Worm (Caenorhabditis elegans) whole organism, mixed stage, embryonic: Measurements from ENCODE around the gene clec-51.

Source experiments
- M03D4.4 ChIP-seq: sonication (generic microtip); optimal IDR thresholded peaks from 2 replicates; lab custom pipeline; 2017; ENCODE audit warnings: mild to moderate bottlenecking, missing genetic modification characterization, missing compliant biosample characterization
- bed-3 ChIP-seq: fragments of 200-800 bp; sonication (Bioruptor generic); optimal IDR thresholded peaks from 3 replicates; lab custom pipeline; 2018; ENCODE audit warnings: mild to moderate bottlenecking, missing genetic modification characterization, moderate library complexity, missing compliant biosample characterization
- blmp-1 ChIP-seq: fragments of 150-350 bp; optimal IDR thresholded peaks from 2 replicates; lab custom pipeline; 2014; ENCODE audit warnings: missing biosample characterization, missing genetic modification characterization
- ceh-39 ChIP-seq: fragments of 150-350 bp; optimal IDR thresholded peaks from 2 replicates; lab custom pipeline; 2014; ENCODE audit warnings: missing biosample characterization, missing genetic modification characterization
- ceh-83 ChIP-seq: fragments of 200-800 bp; sonication (Bioruptor generic); optimal IDR thresholded peaks from 2 replicates; lab custom pipeline; 2018; ENCODE audit warnings: mild to moderate bottlenecking, missing genetic modification characterization, missing compliant biosample characterization
- ces-1 ChIP-seq: fragments of 150-350 bp; optimal IDR thresholded peaks from 2 replicates; lab custom pipeline; 2014; ENCODE audit warnings: missing biosample characterization, missing genetic modification reagents, missing genetic modification characterization
- cnd-1 ChIP-seq: fragments of 200-800 bp; sonication (Bioruptor generic); optimal IDR thresholded peaks from 2 replicates; lab custom pipeline; 2018; ENCODE audit warnings: mild to moderate bottlenecking, missing genetic modification characterization, missing compliant biosample characterization
- drap-1 ChIP-seq: fragments of 200-800 bp; sonication (Bioruptor generic); optimal IDR thresholded peaks from 3 replicates; lab custom pipeline; 2018; ENCODE audit warnings: mild to moderate bottlenecking, missing genetic modification characterization, missing compliant biosample characterization
- elt-3 ChIP-seq: fragments of 150-350 bp; optimal IDR thresholded peaks from 2 replicates; lab custom pipeline; 2014; ENCODE audit warnings: missing biosample characterization, missing genetic modification characterization
- ham-2 ChIP-seq: fragments of 200-800 bp; sonication (Bioruptor generic); optimal IDR thresholded peaks from 2 replicates; lab custom pipeline; 2018; ENCODE audit warnings: mild to moderate bottlenecking, missing genetic modification characterization, missing compliant biosample characterization
- hlh-1 ChIP-seq: fragments of 150-350 bp; optimal IDR thresholded peaks from 2 replicates; lab custom pipeline; 2014; ENCODE audit warnings: missing biosample characterization, missing genetic modification reagents, missing genetic modification characterization
- lin-13 ChIP-seq: fragments of 150-350 bp; optimal IDR thresholded peaks from 2 replicates; lab custom pipeline; 2014; ENCODE audit warnings: missing biosample characterization, missing genetic modification characterization
- lin-32 ChIP-seq: fragments of 200-800 bp; sonication (Bioruptor generic); optimal IDR thresholded peaks from 2 replicates; lab custom pipeline; 2018; ENCODE audit warnings: mild to moderate bottlenecking, missing genetic modification characterization, missing compliant biosample characterization
- lsy-2 ChIP-seq: fragments of 150-350 bp; optimal IDR thresholded peaks from 2 replicates; lab custom pipeline; 2014; ENCODE audit warnings: missing biosample characterization, missing genetic modification characterization
- mab-5 ChIP-seq: fragments of 150-350 bp; optimal IDR thresholded peaks from 2 replicates; lab custom pipeline; 2014; ENCODE audit warnings: missing biosample characterization, missing genetic modification characterization
- mep-1 ChIP-seq: fragments of 150-350 bp; optimal IDR thresholded peaks from 2 replicates; lab custom pipeline; 2017; ENCODE audit warnings: missing biosample characterization, missing genetic modification reagents, missing genetic modification characterization, inconsistent platforms
- mls-2 ChIP-seq: sonication (generic microtip); optimal IDR thresholded peaks from 2 replicates; lab custom pipeline; 2016; ENCODE audit warnings: mild to moderate bottlenecking, missing genetic modification characterization, moderate library complexity, missing compliant biosample characterization
- nhr-12 ChIP-seq: fragments of 150-350 bp; optimal IDR thresholded peaks from 2 replicates; lab custom pipeline; 2014; ENCODE audit warnings: missing biosample characterization, missing genetic modification characterization
- nhr-237 ChIP-seq: fragments of 150-350 bp; optimal IDR thresholded peaks from 2 replicates; lab custom pipeline; 2014; ENCODE audit warnings: missing biosample characterization, missing genetic modification characterization
- nhr-28 ChIP-seq: fragments of 150-350 bp; optimal IDR thresholded peaks from 2 replicates; lab custom pipeline; 2014; ENCODE audit warnings: missing biosample characterization, missing genetic modification characterization
- nhr-76 ChIP-seq: sonication (generic microtip); optimal IDR thresholded peaks from 2 replicates; lab custom pipeline; 2017; ENCODE audit warnings: missing biosample characterization, missing genetic modification characterization
- pha-4 ChIP-seq: fragments of 150-350 bp; optimal IDR thresholded peaks from 2 replicates; lab custom pipeline; 2018; ENCODE audit warnings: missing biosample characterization, missing genetic modification reagents, missing genetic modification characterization
- snpc-4 ChIP-seq: fragments of 150-350 bp; optimal IDR thresholded peaks from 2 replicates; lab custom pipeline; 2014; ENCODE audit warnings: missing biosample characterization, missing genetic modification characterization
- sptf-1 ChIP-seq: sonication (generic microtip); optimal IDR thresholded peaks from 2 replicates; lab custom pipeline; 2017; ENCODE audit warnings: mild to moderate bottlenecking, missing genetic modification characterization, moderate library complexity, missing compliant biosample characterization
- tbx-8 ChIP-seq: fragments of 200-800 bp; sonication (Bioruptor generic); optimal IDR thresholded peaks from 2 replicates; lab custom pipeline; 2018; ENCODE audit warnings: mild to moderate bottlenecking, missing genetic modification characterization, moderate library complexity, missing compliant biosample characterization
- unc-120 ChIP-seq: sonication (generic microtip); optimal IDR thresholded peaks from 2 replicates; lab custom pipeline; 2017; ENCODE audit warnings: missing genetic modification characterization, missing compliant biosample characterization; ENCODE audit not compliant: poor library complexity, severe bottlenecking
- unc-39 ChIP-seq: fragments of 150-350 bp; optimal IDR thresholded peaks from 2 replicates; lab custom pipeline; 2014; ENCODE audit warnings: missing biosample characterization, missing genetic modification characterization
- unc-62 ChIP-seq: fragments of 150-350 bp; optimal IDR thresholded peaks from 2 replicates; lab custom pipeline; 2014; ENCODE audit warnings: missing biosample characterization, missing genetic modification reagents, missing genetic modification characterization
- zip-8 ChIP-seq: fragments of 150-350 bp; optimal IDR thresholded peaks from 2 replicates; lab custom pipeline; 2014; ENCODE audit warnings: missing biosample characterization, missing genetic modification characterization
- ztf-11 ChIP-seq: fragments of 150-350 bp; optimal IDR thresholded peaks from 2 replicates; lab custom pipeline; 2014; ENCODE audit warnings: missing biosample characterization, missing genetic modification characterization

Gene clec-51

ce11 chrIV:8182566-8182965 is 19.0 kb upstream of the clec-51 start (continued):
- no peak for TF ChIP-seq nhr-76
- TF ChIP-seq nhr-12 (tag; lab: Kevin White, UChicago), result no peak

DNA sequence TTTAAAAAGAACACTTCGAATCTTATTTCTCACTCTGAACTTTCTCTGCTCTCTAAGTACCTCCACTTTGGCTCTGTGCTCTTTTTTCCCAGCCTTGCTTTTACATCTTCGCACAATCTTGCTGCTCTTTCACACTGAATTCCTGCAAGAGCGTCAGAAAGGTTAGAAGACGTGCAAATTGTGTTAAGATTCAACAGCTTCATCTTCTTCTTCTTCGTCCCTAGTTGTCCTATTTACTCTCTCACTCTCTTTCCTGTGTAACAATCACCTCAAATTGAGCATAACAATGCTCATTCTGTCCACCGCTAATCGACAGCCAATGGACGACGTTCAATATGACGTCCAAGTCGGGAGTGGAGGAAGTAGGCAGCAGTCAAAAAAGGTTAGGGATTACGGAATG is 17.8 kb upstream of the clec-51 start:
- TF ChIP-seq ces-1 (GFP tag; lab: Kevin White, UChicago) (peak; percentile 87), pha-4 (no peak)

DNA sequence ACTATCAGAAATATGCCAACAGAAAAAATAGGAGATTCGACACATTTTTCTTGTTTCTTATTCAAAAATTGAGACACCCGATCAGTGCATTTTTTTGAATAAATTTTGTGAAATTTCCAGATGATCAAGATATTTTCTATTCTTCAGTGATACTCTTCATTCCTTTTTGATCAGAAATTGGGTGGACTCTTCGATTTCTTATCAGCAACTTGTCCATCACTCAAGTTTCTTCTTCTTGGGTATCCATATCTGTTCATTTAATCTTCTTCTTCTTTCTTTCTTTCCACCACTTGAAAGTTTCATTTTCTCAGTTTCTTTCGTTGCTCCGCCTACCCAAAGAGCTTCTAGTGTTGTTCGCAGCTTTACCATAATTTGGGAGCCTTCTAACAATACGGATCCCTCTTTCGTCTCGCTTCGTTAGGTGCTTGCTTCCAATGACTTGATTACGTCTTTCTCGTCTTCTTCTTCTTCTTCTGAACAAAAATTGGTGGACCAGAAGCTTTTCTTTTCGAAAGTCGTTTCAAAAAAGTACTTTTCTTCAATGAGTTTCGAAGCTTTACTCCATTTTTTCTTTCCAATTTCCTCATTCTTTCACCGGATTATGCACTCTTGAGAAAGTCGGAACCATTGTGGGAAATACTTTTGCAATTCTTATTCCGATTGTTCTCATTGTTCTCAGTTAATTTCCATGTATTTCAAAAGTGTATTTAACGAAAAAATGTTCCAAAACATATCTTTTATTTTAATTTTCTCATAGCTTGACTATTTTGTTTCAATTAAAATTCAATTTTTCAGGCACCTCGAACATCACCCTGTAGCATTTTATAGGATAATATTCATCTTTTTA is 12.3 kb upstream of the clec-51 start, which contains the start of gene pct-1:
TSS of gene pct-1 (plus strand) at position 797 of the 847 bp plus-strand sequence.
- peak; percentile 69 for TF ChIP-seq ces-1 (GFP tag; lab: Kevin White, UChicago)
- no peak for TF ChIP-seq bed-3 (GFP tag; lab: Kevin White, UChicago)

- TF ChIP-seq mls-2 (tag; lab: Kevin White, UChicago), result no peak
- no peak for TF ChIP-seq snpc-4 (tag; lab: Kevin White, UChicago)
- TF ChIP-seq nhr-28 (tag; lab: Kevin White, UChicago), result no peak
- no peak for TF ChIP-seq unc-62
- no peak for TF ChIP-seq zip-8 (tag; lab: Kevin White, UChicago)
- TF ChIP-seq M03D4.4 (tag; lab: Kevin White, UChicago), result no peak
- TF ChIP-seq blmp-1 (tag; lab: Kevin White, UChicago), result no peak
- no peak for TF ChIP-seq ham-2
- no peak for TF ChIP-seq nhr-12 (tag; lab: Kevin White, UChicago)
- no peak for TF ChIP-seq cnd-1
- no peak for TF ChIP-seq tbx-8 (GFP tag; lab: Kevin White, UChicago)
- TF ChIP-seq ztf-11 (tag; lab: Kevin White, UChicago), result no peak
- TF ChIP-seq hlh-1, result no peak
- TF ChIP-seq lin-32 (GFP tag; lab: Kevin White, UChicago), result no peak
- no peak for TF ChIP-seq ceh-39 (tag; lab: Kevin White, UChicago)
- no peak for TF ChIP-seq lin-13
These were observed 11.2 kb upstream of the clec-51 start for ce11 chrIV:8174792-8175191.

DNA sequence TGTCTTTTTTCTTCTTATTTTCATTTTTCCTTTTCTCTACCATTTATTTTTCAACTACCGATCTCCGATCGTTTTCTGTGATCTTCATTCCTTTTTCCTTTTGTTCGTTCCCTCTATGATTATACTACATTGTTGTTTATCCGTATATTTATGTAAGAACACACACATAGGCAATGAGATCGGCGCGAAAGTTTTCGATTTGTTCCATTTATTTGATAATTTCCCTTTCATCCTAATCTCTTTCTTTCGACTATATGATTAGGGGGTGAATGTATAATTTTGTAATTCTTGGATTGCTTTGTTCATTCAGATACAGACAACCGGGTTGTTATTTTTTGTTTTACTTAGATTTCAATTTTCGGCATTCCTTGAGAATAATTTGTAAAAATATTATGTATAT is 10.0 kb upstream of the clec-51 start:
- TF ChIP-seq elt-3 (no peak), cnd-1 (no peak), blmp-1 (tag; lab: Kevin White, UChicago) (peak; percentile 83), unc-120 (tag; lab: Kevin White, UChicago) (no peak), drap-1 (GFP tag; lab: Kevin White, UChicago) (no peak)
- TF ChIP-seq, all 35 proteins: peak for 1

DNA sequence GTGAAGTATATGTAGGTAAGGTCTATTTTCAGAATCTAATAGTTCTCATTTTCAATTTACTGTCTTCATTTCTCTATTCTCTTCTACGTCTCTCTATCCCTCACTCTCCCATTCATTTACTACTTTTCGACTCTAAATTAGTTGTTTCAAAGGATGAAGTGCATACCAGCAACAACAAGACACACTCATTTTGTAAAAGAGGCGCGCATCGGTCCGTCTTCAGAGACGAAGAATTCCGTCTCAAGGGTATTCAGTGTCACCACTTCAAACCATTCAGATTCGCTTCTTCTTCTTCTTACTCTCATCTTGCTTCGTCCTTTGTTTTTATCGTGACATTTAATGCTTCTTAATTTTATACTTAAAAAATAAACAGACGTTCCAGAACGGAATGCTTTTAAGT is 7.8 kb upstream of the clec-51 start:
- TF ChIP-seq ceh-83 (GFP tag; lab: Kevin White, UChicago) (no peak), mep-1 (tag; lab: Kevin White, UChicago) (no peak), mab-5 (no peak), unc-39 (tag; lab: Kevin White, UChicago) (no peak), cnd-1 (no peak), lin-32 (GFP tag; lab: Kevin White, UChicago) (no peak)

- TF ChIP-seq unc-120 (tag; lab: Kevin White, UChicago) (no peak), cnd-1 (no peak), ham-2 (peak; percentile 86), lsy-2 (tag; lab: Kevin White, UChicago) (no peak), bed-3 (GFP tag; lab: Kevin White, UChicago) (no peak), nhr-237 (tag; lab: Kevin White, UChicago) (peak; percentile 29), sptf-1 (tag; lab: Kevin White, UChicago) (no peak), zip-8 (tag; lab: Kevin White, UChicago) (no peak), pha-4 (peak; percentile 58), nhr-28 (tag; lab: Kevin White, UChicago) (no peak), elt-3 (peak; percentile 51)
These were observed 6.7 kb upstream of the clec-51 start for ce11 chrIV:8170264-8170663.
